Fruit fly (Drosophila melanogaster) whole organism, embryonic: ENCODE data around the gene CG10486.

Experiments
- CG12071 ChIP-seq: fragments of 200-800 bp; sonication (Bioruptor generic); optimal IDR thresholded peaks from 3 replicates; lab custom pipeline; 2018; ENCODE audit warnings: missing biosample characterization, mild to moderate bottlenecking, missing genetic modification characterization
- CG14050 ChIP-seq: fragments of 200-800 bp; sonication (Bioruptor generic); IDR thresholded peaks from 3 replicates; pipeline ENCODE4 v1.3.6; 2022; ENCODE audit warnings: missing biosample characterization, missing genetic modification characterization
- CG15514 ChIP-seq: fragments of 200-800 bp; sonication (Bioruptor generic); optimal IDR thresholded peaks from 3 replicates; lab custom pipeline; 2017; ENCODE audit warnings: missing biosample characterization, missing genetic modification characterization, mild to moderate bottlenecking, moderate library complexity, missing genetic modification reagents
- CG16779 ChIP-seq: fragments of 200-800 bp; sonication (Bioruptor generic); IDR thresholded peaks from 2 replicates; pipeline ENCODE4 v1.3.6; 2022; ENCODE audit warnings: missing biosample characterization, missing genetic modification characterization
- CG17612 ChIP-seq: fragments of 200-800 bp; sonication (Bioruptor generic); IDR thresholded peaks from 2 replicates; pipeline ENCODE4 v1.3.6; 2022; ENCODE audit warnings: missing biosample characterization, missing genetic modification characterization
- MBD-R2 ChIP-seq: fragments of 200-800 bp; sonication (Bioruptor generic); IDR thresholded peaks from 2 replicates; pipeline ENCODE4 v1.3.6; 2022; ENCODE audit warnings: missing biosample characterization, missing genetic modification characterization
- MTF-1 ChIP-seq: fragments of 200-800 bp; sonication (Bioruptor generic); optimal IDR thresholded peaks from 2 replicates; lab custom pipeline; 2018; ENCODE audit warnings: missing biosample characterization, mild to moderate bottlenecking, missing genetic modification characterization, borderline replicate concordance
- Max ChIP-seq: fragments of 200-800 bp; sonication (Bioruptor generic); optimal IDR thresholded peaks from 2 replicates; lab custom pipeline; 2016; ENCODE audit warnings: missing biosample characterization, mild to moderate bottlenecking, missing genetic modification characterization
- Opbp ChIP-seq: fragments of 200-800 bp; sonication (Bioruptor generic); IDR thresholded peaks from 3 replicates; pipeline ENCODE4 v1.3.6; 2022; ENCODE audit warnings: missing biosample characterization, missing genetic modification characterization; ENCODE audit not compliant: partially characterized antibody
- Trl ChIP-seq, 3 experiments: fragments of >200 bp in 2 of 3; fragments of 200-800 bp in 1 of 3; sonication (Bioruptor generic) in 1 of 3; optimal IDR thresholded peaks; 2 replicates in 1 of 3; 3 replicates in 2 of 3; lab custom pipeline; 2016 to 2017; ENCODE audit warnings: missing biosample characterization in 1 of 3, missing genetic modification characterization in 1 of 3
- esg ChIP-seq: fragments of 200-800 bp; sonication (Bioruptor generic); conservative IDR thresholded peaks from 2 replicates; pipeline ENCODE4 v1.3.6; 2022; ENCODE audit warnings: missing biosample characterization, missing genetic modification characterization

dm6 chr3L:5899305-5899704, 7.2 kb downstream of the CG10486 start, which contains the start of gene CG32409:
- TF ChIP-seq CG14050 (GFP tag; lab: Robert Waterston, UW), result no peak
- TF ChIP-seq CG16779 (GFP tag; lab: Robert Waterston, UW), result no peak
- no peak for TF ChIP-seq CG17612 (GFP tag; lab: Robert Waterston, UW)
- no peak for TF ChIP-seq CG12071 (GFP tag; lab: Kevin White, UChicago)
- no peak for TF ChIP-seq Trl (optimal IDR thresholded peaks at IDR 0.05; lab: Kevin White, UChicago)
- TF ChIP-seq Trl (GFP tag; optimal IDR thresholded peaks at IDR 0.05; lab: Kevin White, UChicago), result no peak
- peak; percentile 96 for TF ChIP-seq Max
- TF ChIP-seq CG15514 (GFP tag; lab: Kevin White, UChicago), result peak; percentile 62
- TF ChIP-seq MBD-R2 (GFP tag; lab: Robert Waterston, UW), result peak; percentile 70
- no peak for TF ChIP-seq MTF-1
- peak; percentile 48; the same call in 1 of the 3 replicates for TF ChIP-seq Opbp
- TF ChIP-seq esg (GFP tag; lab: Robert Waterston, UW), result no peak
